Worm (Caenorhabditis elegans): ENCODE data around the gene ets-8.
A peak's percentile ranks its signal among the peaks of the same experiment; 100 is the strongest.
"Not testable (repeated sequence)": the region's sequence is repeated elsewhere in the genome, so short reads cannot be mapped to it uniquely, and the experiment has no call there.

- not testable (repeated sequence) for TF ChIP-seq lin-35 (GFP tag; optimal IDR thresholded peaks at IDR 0.05); nfya-1 (tag; optimal IDR thresholded peaks at IDR 0.05; ENCODE audit: borderline replicate concordance, insufficient read depth); unc-62 (GFP tag; optimal IDR thresholded peaks at IDR 0.05); pha-4 (tag; optimal IDR thresholded peaks at IDR 0.05)
- TF ChIP-seq hsf-1 (GFP tag; IDR thresholded peaks at IDR 0.05): peak; percentile 92
Measured at ce11 chrIV:1153695-1154094, 6.6 kb downstream of the ets-8 start.
